Fruit fly (Drosophila melanogaster): ENCODE results near the gene scpr-C.
A peak's percentile ranks its signal among the peaks of the same experiment; 100 is the strongest.

scpr-C gene

DNA sequence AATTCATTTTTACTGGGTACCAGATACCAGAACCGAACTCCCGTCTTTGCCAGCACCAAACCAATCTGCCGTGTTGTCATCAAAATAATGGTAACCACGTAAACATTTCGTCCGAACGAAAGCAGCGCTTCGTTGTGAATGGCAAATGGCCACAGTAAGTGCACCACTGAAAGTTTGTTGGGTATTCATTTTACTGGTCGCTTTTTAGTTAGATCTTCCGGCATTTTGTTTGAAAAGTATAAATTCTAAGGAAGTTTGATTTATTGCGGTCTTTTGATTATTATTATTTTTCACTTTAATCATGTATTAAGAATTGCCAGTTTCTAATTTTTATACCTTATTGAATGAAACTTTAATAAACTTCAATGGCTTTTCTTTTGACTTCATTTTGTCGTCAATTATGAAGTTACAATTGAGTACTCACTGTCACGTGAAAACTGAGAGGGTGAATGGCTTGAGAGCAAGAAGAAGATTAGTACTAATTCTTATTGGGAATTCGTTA is 10.8 kb upstream of the scpr-C start, which contains the start of gene ZnT86D:
Gene ZnT86D (minus strand): TSS at position 91 of the 502 bp plus-strand sequence.
- TF ChIP-seq CG8478 (optimal IDR thresholded peaks at IDR 0.05) (no peak), CTCF (optimal IDR thresholded peaks at IDR 0.05) (no peak)

DNA sequence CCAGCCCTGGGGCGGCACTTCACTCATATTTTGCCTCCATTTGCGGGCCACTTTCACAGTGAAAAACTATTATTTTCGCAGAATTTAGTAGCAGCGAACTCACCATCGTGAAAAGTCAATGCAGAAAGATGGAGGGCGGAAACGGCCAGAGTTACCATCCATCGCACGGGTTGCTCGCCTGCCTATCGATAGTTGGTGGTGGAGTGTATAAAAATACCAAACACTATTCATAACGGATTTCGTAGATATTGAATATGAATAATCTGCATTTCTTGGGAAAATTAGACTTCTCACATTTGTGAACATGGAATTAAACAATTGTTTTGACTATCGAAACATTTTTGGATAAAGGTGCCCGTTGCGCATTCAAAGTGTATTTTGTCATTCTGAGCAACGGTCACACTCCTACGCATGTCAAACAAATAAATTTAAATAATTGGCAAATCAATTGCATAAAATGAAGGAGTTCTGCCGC is 9.1 kb upstream of the scpr-C start, which contains the start of the genes RpS25 and CG4820:
Gene RpS25 (minus strand): TSS at position 132 of the 475 bp plus-strand sequence.
Gene CG4820 (plus strand): TSS at position 380 of the 475 bp plus-strand sequence.
- peak; percentile 3 to 55 for TF ChIP-seq CTCF (optimal IDR thresholded peaks at IDR 0.05)
- no peak for TF ChIP-seq CG8478 (optimal IDR thresholded peaks at IDR 0.05)

DNA sequence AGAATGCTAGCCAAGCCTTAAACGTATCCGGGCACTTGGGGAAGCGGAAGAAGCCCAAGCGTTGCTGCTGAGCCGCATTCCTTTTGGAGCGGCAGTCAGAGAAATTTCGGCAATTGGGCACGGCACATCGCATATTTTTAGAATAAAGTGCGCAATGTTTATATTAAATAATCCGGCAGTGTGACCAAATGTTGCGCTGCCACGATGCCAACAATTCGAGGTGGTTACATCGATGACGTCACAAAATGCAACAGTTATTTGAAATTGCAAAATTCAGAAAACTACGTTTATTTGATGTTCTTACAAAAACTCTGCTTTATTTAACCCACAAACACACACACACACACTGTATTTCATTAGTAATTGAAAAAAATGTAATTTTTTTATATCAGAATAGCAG is 5.4 kb upstream of the scpr-C start, which contains the start of gene CG6689:
Gene CG6689 (minus strand): TSS at position 182 of the 400 bp plus-strand sequence.
- TF ChIP-seq CG8478 (optimal IDR thresholded peaks at IDR 0.05) = no peak

DNA sequence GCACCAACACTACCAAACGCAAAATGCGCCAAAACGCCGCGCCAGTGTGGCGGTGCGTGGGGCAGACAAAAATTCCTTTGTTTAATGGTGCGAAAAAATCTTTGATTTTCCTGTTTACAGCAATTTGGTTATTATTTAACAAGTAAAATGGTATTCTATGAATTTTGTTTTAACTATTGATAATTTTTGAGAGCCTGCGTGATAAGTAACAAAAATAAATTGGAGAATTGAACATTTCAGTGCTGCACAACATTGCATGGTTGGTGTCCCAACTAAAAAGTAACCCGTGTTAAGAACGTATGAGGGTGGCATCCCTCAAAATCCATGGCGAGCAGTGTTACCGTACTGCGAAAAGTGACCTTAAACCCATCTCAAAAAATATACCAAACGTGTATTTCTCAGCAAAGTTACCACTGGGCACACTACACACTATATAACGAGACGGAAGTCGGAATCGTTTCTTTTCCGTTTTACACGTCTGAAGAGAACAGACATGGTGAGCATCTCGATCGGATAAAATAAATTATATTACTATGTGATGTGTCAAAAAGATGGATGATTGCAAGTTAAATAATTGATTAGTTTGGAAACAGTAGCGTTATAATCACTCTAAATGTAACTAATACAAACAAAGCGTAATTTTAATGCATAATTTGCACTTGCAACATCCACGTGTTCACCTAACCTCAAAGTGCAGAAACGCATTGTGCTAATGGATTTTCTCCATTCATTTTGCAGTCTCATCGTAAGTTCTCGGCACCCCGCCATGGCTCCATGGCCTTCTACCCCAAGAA is 3.7 kb upstream of the scpr-C start, which contains the start of the genes CG6693 and RpL3:
Gene CG6693 (minus strand): TSS at position 203 of the 794 bp plus-strand sequence.
Gene RpL3 (plus strand): TSS at position 458 of the 794 bp plus-strand sequence.
- peak; percentile 63 to 66 for TF ChIP-seq CTCF (optimal IDR thresholded peaks at IDR 0.05)
- TF ChIP-seq CG8478 (optimal IDR thresholded peaks at IDR 0.05) = no peak

DNA sequence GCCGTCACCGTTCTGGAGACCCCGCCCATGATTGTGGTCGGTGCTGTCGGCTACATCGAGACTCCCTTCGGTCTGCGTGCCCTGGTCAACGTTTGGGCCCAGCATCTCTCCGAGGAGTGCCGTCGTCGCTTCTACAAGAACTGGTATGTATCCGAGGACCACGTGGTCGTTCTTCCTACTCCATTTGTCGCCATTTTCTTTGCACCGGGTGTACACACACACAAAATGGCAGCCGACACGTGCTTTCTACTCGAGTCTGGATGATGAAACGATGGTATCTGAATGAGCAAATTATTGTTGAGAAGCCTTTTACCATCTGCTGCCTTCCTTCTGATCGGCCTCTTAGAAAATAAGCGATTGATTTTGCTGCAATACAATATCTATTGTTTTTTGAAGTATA is 2.7 kb upstream of the scpr-C start:
- TF ChIP-seq CTCF (optimal IDR thresholded peaks at IDR 0.05) = no peak
- TF ChIP-seq CG8478 (optimal IDR thresholded peaks at IDR 0.05) = no peak

DNA sequence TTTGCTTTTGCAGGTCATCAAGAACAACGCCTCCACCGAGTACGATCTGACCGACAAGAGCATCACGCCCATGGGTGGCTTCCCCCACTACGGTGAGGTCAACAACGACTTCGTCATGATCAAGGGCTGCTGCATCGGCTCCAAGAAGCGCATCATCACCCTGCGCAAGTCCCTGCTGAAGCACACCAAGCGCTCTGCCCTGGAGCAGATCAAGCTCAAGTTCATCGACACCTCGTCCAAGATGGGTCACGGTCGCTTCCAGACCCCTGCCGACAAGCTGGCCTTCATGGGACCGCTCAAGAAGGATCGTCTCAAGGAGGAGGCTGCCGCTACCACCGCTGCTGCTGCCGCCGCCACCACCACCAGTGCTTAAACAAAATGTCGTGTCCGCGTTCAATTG is 842 bp upstream of the scpr-C start:
- TF ChIP-seq CG8478 (optimal IDR thresholded peaks at IDR 0.05) = no peak
- TF ChIP-seq CTCF (optimal IDR thresholded peaks at IDR 0.05) = no peak

DNA sequence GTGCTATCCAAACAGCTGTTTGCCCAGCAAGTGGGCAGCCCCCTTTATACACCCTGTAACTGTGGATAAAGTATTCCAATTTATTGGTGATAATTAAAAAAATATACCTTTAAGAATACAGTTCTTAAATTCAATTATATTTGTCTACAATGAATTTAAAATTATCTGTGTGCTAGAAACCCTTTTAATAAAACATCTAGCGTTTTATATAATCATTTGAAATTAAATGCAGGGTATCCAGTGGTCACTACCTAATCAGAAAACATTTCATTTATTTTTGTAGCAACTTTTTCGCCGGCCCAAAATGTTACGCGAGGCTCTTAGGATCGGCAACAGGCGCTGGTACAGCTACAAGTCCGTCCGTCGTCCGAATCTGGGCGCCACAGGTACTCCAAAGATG is 1.2 kb downstream of the scpr-C start, which contains the start of gene CG17726:
Gene CG17726 (plus strand): TSS at position 267 of the 400 bp plus-strand sequence.
- no peak for TF ChIP-seq CTCF (optimal IDR thresholded peaks at IDR 0.05)
- TF ChIP-seq CG8478 (optimal IDR thresholded peaks at IDR 0.05) = no peak

DNA sequence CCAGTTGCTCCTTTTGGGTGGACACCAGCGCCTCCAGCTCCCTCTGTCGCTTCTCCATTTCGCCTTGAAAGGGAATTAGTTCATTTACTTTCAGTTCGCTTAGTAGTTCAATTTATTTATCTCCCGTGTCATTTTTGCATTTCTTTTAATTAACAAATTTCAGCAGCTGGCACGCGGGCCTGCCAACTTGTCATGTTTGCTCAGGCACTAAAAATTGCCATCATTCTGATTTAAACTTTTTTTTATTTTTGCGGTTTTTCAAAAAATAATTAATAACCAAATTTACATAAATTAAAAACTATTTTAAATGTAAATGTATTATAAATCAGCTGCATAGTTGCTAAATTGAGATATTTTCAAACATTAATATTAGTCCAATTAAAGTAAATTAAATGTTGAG is 5.1 kb downstream of the scpr-C start, which contains the start of gene GCC88:
Gene GCC88 (minus strand): TSS at position 209 of the 400 bp plus-strand sequence.
- TF ChIP-seq CTCF (optimal IDR thresholded peaks at IDR 0.05) (no peak), CG8478 (optimal IDR thresholded peaks at IDR 0.05) (no peak)

DNA sequence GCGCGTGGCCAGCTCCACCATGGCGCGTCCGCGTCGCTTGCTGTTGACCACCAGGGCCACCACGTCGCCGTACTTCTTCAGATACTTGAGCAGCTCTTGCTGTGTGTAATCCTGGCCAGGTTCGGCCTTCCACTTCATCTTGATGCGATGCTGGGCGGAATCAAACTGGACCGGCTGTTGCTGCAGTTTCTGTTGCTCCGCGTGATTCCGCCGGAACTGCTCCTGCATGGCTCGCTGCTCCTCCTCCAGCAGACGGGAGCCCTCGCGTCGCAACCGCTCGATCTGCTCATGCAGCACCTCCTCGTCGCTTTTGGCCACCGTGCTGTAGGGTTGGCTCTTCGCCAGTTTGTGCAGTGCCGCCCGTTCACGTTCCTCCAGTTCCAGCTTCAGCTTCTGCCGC is 5.7 kb downstream of the scpr-C start:
- no peak for TF ChIP-seq CG8478 (optimal IDR thresholded peaks at IDR 0.05)
- TF ChIP-seq CTCF (optimal IDR thresholded peaks at IDR 0.05) = no peak

DNA sequence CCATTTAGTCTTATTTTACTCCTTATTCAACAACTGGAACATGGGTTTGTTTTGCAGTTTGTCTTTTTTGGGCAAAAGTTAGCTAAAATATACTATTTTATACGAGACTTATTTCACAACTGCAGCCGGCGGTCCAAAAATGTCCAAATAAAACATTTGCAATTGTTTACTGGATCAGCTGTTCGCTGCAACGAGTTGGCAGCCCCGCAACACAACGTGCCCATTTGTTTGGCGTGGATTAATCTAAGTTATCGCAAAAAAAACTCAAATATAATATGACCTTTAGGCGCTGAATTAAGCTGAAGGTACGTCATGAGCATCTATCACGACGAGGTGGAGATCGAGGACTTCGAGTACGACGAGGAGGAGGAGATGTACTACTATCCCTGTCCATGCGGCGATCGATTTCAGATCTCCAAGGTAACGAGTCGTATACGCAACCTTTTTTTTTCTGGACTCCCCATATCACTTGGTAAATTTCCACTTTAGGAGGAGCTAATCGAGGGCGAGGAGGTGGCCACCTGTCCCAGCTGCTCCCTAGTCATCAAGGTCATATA is 6.5 kb downstream of the scpr-C start, which contains the start of the genes CG17187 and Dph3:
Gene CG17187 (minus strand): TSS at position 175 of the 557 bp plus-strand sequence.
Gene Dph3 (plus strand): TSS at position 208 of the 557 bp plus-strand sequence.
- TF ChIP-seq CG8478 (optimal IDR thresholded peaks at IDR 0.05) (no peak), CTCF (optimal IDR thresholded peaks at IDR 0.05) (no peak)

DNA sequence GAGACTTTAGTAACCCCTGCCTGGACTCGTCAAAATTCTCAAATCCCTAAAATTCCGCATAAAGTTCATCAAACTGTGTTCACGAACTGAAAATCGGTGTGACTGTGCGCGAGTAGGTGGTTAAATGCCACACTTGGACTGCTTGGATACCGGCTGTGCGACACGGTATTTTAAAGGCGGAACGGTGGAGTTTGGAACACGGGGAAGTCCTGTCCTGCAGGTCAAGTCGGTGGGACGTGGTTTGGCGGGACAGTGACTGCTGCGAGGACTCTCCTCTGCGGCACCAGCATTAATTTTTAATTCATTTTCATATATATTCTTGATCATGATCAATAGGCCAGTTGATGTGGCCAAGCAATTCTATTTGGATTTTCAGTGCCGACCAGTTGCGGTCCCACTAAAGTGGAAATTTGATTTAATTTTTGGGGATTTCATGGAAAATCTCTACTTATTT is 9.6 kb downstream of the scpr-C start, which contains the start of the genes Arfip and CG17721:
Gene Arfip (minus strand): TSS at position 96 of the 454 bp plus-strand sequence.
Gene CG17721 (plus strand): TSS at position 223 of the 454 bp plus-strand sequence.
- TF ChIP-seq CTCF (optimal IDR thresholded peaks at IDR 0.05) (peak in 1 of 2 experiments; percentile 11), CG8478 (optimal IDR thresholded peaks at IDR 0.05) (no peak)

DNA sequence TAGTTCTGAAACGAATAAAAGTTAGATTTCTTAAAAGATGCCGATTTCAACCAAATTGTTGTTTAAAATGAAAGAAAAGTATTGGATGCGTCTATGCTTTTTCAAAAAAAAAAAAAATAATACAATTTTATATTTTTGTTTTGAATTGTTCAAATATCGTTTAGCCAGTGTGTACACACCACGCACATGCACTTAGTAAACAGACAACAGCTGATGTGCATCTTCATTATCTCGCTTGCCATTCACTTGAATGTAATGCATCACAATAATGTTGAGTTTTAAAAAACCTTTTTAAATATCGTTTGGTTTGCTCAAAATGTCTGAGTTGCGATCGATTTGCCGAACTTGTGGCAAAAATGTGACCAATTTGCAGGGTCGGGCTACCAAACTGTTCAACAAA is 10.7 kb downstream of the scpr-C start, which contains the start of gene CG31441:
Gene CG31441 (plus strand): TSS at position 246 of the 400 bp plus-strand sequence.
- TF ChIP-seq CG8478 (optimal IDR thresholded peaks at IDR 0.05) (no peak), CTCF (optimal IDR thresholded peaks at IDR 0.05) (no peak)

DNA sequence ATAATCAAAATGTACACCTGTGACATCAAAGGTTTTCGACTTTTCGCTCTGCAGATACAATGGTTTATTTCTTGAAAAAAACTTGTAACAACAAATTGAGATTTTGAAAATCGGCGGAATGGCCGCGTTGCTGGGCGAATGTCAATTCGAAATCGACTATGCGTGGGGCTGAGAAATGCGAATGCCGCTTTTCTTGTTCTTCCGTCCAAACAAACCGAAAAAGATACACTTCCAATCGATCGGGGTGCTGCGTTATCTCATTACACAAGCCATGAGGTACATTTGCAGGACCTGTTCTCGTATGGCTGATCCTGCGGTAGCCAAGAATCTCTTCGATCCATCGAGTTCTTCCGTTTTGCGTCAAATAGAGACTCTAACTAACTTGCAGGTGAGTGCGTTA is 12.3 kb downstream of the scpr-C start, which contains the start of gene CG31388:
Gene CG31388 (plus strand): TSS at position 218 of the 400 bp plus-strand sequence.
- TF ChIP-seq CTCF (optimal IDR thresholded peaks at IDR 0.05) (no peak), CG8478 (optimal IDR thresholded peaks at IDR 0.05) (no peak)

DNA sequence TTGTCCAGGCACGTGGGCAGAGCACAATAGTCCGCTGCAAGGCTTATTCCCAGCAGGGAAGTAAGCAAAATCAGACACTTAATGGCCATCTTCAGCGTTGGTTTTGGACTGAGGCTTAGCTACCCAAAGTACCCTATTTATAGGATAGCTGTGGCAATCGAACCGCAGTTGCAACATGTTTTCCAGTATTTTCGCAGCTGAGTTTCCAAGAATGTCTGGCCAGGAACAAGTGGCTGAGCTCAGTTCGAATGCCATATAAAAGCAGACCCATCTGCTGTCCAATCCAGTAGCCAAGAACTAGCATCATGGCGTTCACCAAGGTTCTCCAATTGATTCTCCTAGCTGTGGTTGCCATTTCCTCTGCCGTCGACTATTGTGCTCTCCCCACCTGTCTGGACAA is 15.6 kb downstream of the scpr-C start, which contains the start of the genes scpr-B and scpr-A:
Gene scpr-B (minus strand): TSS at position 101 of the 400 bp plus-strand sequence.
Gene scpr-A (plus strand): TSS at position 293 of the 400 bp plus-strand sequence.
- no peak for TF ChIP-seq CTCF (optimal IDR thresholded peaks at IDR 0.05)
- TF ChIP-seq CG8478 (optimal IDR thresholded peaks at IDR 0.05) = no peak
